Worm (Caenorhabditis elegans): ENCODE data around the gene fbxb-38.

The fbxb-38 gene

DNA sequence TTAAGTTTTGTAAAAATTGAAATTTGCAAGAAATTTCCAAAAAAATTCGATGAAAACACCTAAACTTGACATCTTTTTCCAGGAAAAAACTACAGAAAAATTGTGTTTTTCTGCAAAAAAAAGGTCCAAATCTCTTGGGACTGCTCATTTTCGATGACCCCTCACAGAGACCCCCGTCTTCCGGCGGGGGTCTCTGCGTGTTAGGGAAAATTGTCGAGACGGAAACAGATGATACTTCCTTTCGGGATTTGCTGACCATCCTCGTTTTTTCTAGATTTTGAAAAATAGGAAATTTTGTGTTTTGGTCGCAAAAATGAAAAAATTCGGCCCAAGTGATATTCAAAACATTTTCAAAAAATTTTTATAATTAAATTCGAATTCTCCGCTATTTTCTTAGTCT is 22.8 kb upstream of the fbxb-38 start:
- no peak for TF ChIP-seq fax-1 (tag; optimal IDR thresholded peaks at IDR 0.05)
- TF ChIP-seq ceh-30 (tag; optimal IDR thresholded peaks at IDR 0.05): no peak
- no peak for TF ChIP-seq ama-1 (optimal IDR thresholded peaks at IDR 0.05)
- no peak for TF ChIP-seq unc-55 (GFP tag; optimal IDR thresholded peaks at IDR 0.05)
- no peak for TF ChIP-seq pqm-1 (tag; optimal IDR thresholded peaks at IDR 0.05)
- TF ChIP-seq pag-3 (tag; optimal IDR thresholded peaks at IDR 0.05; ENCODE audit: borderline replicate concordance): no peak
- no peak for TF ChIP-seq elt-2 (tag; optimal IDR thresholded peaks at IDR 0.05)

ce11 chrII:2190522-2190921 is 22.0 kb upstream of the fbxb-38 start:
- TF ChIP-seq ceh-45 (GFP tag; IDR thresholded peaks at IDR 0.05) (no peak), pha-4 (tag; optimal IDR thresholded peaks at IDR 0.05) (no peak), mec-3 (tag; optimal IDR thresholded peaks at IDR 0.05; ENCODE audit: borderline replicate concordance) (no peak), tbx-7 (tag; optimal IDR thresholded peaks at IDR 0.05) (no peak), ceh-31 (tag; optimal IDR thresholded peaks at IDR 0.05) (no peak), K09A11.1 (tag; optimal IDR thresholded peaks at IDR 0.05; ENCODE audit: insufficient read depth) (no peak), unc-3 (GFP tag; conservative IDR thresholded peaks at IDR 0.05) (no peak), unc-3 (tag; optimal IDR thresholded peaks at IDR 0.05) (no peak), gmeb-2 (tag; optimal IDR thresholded peaks at IDR 0.05) (no peak), ama-1 (optimal IDR thresholded peaks at IDR 0.05) (no peak), ets-4 (tag; optimal IDR thresholded peaks at IDR 0.05) (no peak), C08G9.2 (tag; optimal IDR thresholded peaks at IDR 0.05) (no peak), ceh-14 (tag; optimal IDR thresholded peaks at IDR 0.05) (no peak), sox-2 (GFP tag; IDR thresholded peaks at IDR 0.05) (no peak), tbx-2 (tag; optimal IDR thresholded peaks at IDR 0.05) (no peak), pag-3 (tag; optimal IDR thresholded peaks at IDR 0.05; ENCODE audit: borderline replicate concordance) (no peak), Y22D7AL.16 (tag; optimal IDR thresholded peaks at IDR 0.05) (no peak), ref-2 (tag; optimal IDR thresholded peaks at IDR 0.05) (no peak)

- TF ChIP-seq fkh-6 (tag; optimal IDR thresholded peaks at IDR 0.05) (no peak), unc-42 (tag; optimal IDR thresholded peaks at IDR 0.05) (no peak), ceh-19 (GFP tag; optimal IDR thresholded peaks at IDR 0.05) (no peak), K02D7.2 (tag; optimal IDR thresholded peaks at IDR 0.05) (no peak), unc-3 (GFP tag; conservative IDR thresholded peaks at IDR 0.05) (no peak), unc-3 (tag; optimal IDR thresholded peaks at IDR 0.05) (no peak), ceh-9 (tag; optimal IDR thresholded peaks at IDR 0.05) (no peak), hlh-8 (tag; optimal IDR thresholded peaks at IDR 0.05) (no peak), ahr-1 (tag; optimal IDR thresholded peaks at IDR 0.05) (no peak), ceh-18 (tag; optimal IDR thresholded peaks at IDR 0.05) (no peak), ets-4 (tag; optimal IDR thresholded peaks at IDR 0.05) (no peak), nhr-11 (tag; optimal IDR thresholded peaks at IDR 0.05) (no peak), lin-11 (tag; optimal IDR thresholded peaks at IDR 0.05) (no peak), hlh-15 (tag; optimal IDR thresholded peaks at IDR 0.05) (no peak), zip-5 (tag; optimal IDR thresholded peaks at IDR 0.05) (no peak), npax-4 (tag; optimal IDR thresholded peaks at IDR 0.05) (no peak), mec-3 (tag; optimal IDR thresholded peaks at IDR 0.05; ENCODE audit: borderline replicate concordance) (no peak), ceh-31 (tag; optimal IDR thresholded peaks at IDR 0.05) (no peak), nhr-232 (tag; optimal IDR thresholded peaks at IDR 0.05) (no peak)
Observed at ce11 chrII:2189357-2189756, 20.8 kb upstream of the fbxb-38 start, which contains the start of gene mtq-2. Gene mtq-2 (minus strand): TSS chrII:2189457.

DNA sequence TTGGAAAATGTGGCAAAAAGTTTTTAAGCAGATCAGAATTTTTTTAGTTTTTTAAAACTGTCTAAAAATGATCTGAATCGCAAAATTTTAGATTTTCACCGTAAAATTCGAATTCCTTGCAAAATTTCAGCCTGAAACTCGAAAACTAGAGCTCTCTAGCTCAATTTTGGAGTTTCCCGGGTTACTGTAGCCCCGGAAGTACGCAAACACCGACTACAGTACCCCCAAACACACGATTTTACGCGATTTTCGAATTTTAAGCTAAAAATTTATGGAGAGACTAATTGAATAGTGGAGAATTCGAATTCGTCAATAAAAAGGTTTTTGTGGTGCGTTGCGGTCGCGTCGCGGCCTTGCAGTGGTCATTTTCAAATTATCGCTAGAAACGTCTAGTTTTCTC is 18.2 kb upstream of the fbxb-38 start:
- no peak for TF ChIP-seq ceh-31 (tag; optimal IDR thresholded peaks at IDR 0.05)
- no peak for TF ChIP-seq hlh-6 (tag; optimal IDR thresholded peaks at IDR 0.05)
- no peak for TF ChIP-seq rnt-1 (tag; optimal IDR thresholded peaks at IDR 0.05)
- TF ChIP-seq ceh-45 (GFP tag; IDR thresholded peaks at IDR 0.05): no peak
- TF ChIP-seq hlh-13 (GFP tag; optimal IDR thresholded peaks at IDR 0.05): no peak

All from whole organism, late embryonic.